Worm (Caenorhabditis elegans): ENCODE results near the gene cpna-3.

DNA sequence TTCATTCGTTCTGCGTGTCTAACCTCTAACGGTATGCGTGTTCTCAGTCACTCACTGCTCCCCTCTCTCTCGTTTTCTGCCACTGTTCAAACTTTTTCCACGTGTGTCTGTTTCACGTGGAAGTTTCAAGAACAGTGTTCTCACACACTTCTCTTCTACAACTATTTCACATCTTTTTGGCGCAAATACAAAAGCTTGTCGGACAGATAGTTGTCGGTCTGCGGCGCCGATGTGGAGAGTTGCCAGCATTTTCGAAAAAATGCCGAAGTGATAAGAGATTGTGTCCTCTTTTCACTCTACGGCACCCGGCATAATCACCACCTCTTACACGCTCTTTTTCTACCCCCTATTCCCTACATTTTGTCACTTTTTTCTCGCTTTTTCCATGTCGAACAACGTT, 21.7 kb downstream of the cpna-3 start:
- TF ChIP-seq lsy-2 (tag; optimal IDR thresholded peaks at IDR 0.05) (no peak), ces-1 (GFP tag; optimal IDR thresholded peaks at IDR 0.05) (no peak), nhr-76 (tag; optimal IDR thresholded peaks at IDR 0.05) (no peak), nhr-237 (tag; optimal IDR thresholded peaks at IDR 0.05) (no peak), mep-1 (tag; optimal IDR thresholded peaks at IDR 0.05) (no peak), elt-1 (tag; optimal IDR thresholded peaks at IDR 0.05; ENCODE audit: borderline replicate concordance, insufficient read depth) (no peak), snpc-4 (tag; optimal IDR thresholded peaks at IDR 0.05) (no peak), elt-3 (tag; optimal IDR thresholded peaks at IDR 0.05) (no peak), nhr-28 (tag; optimal IDR thresholded peaks at IDR 0.05) (no peak), ceh-39 (tag; optimal IDR thresholded peaks at IDR 0.05) (no peak), unc-39 (tag; optimal IDR thresholded peaks at IDR 0.05) (no peak)

Measured in whole organism, mixed stage, embryonic.